Worm (Caenorhabditis elegans) whole organism, L3 larva: ENCODE data around the gene F28H7.8.

ENCODE experiments used
- R02D3.7 ChIP-seq: fragments of 150-350 bp; optimal IDR thresholded peaks from 2 replicates; lab custom pipeline; 2014; ENCODE audit warnings: missing biosample characterization, missing genetic modification characterization
- ZK546.5 ChIP-seq: sonication (generic microtip); optimal IDR thresholded peaks from 2 replicates; lab custom pipeline; 2017; ENCODE audit warnings: missing biosample characterization, missing genetic modification characterization
- aly-2 ChIP-seq: fragments of 150-350 bp; optimal IDR thresholded peaks from 2 replicates; lab custom pipeline; 2014; ENCODE audit warnings: missing biosample characterization, missing genetic modification characterization
- ama-1 ChIP-seq: fragments of 150-350 bp; optimal IDR thresholded peaks from 2 replicates; lab custom pipeline; 2018
- ceh-16 ChIP-seq: sonication (generic microtip); optimal IDR thresholded peaks from 2 replicates; lab custom pipeline; 2017; ENCODE audit warnings: missing biosample characterization, missing genetic modification characterization
- ceh-28 ChIP-seq: fragments of 150-350 bp; optimal IDR thresholded peaks from 2 replicates; lab custom pipeline; 2014; ENCODE audit warnings: missing biosample characterization, missing genetic modification reagents, missing genetic modification characterization
- ceh-82 ChIP-seq: fragments of 150-350 bp; optimal IDR thresholded peaks from 2 replicates; lab custom pipeline; 2014; ENCODE audit warnings: missing biosample characterization, missing genetic modification characterization
- ceh-9 ChIP-seq: sonication (generic microtip); optimal IDR thresholded peaks from 2 replicates; lab custom pipeline; 2018; ENCODE audit warnings: missing biosample characterization, missing genetic modification characterization
- daf-12 ChIP-seq: fragments of 150-350 bp; optimal IDR thresholded peaks from 2 replicates; lab custom pipeline; 2014; ENCODE audit warnings: missing biosample characterization, missing genetic modification reagents, missing genetic modification characterization
- egl-5 ChIP-seq: fragments of 150-350 bp; optimal IDR thresholded peaks from 2 replicates; lab custom pipeline; 2017; ENCODE audit warnings: missing biosample characterization, missing genetic modification reagents, missing genetic modification characterization, inconsistent platforms
- elt-1 ChIP-seq: fragments of 150-350 bp; optimal IDR thresholded peaks from 2 replicates; lab custom pipeline; 2014; ENCODE audit warnings: missing biosample characterization, missing genetic modification characterization
- elt-2 ChIP-seq: sonication (generic microtip); optimal IDR thresholded peaks from 2 replicates; lab custom pipeline; 2016; ENCODE audit warnings: missing genetic modification reagents, mild to moderate bottlenecking, missing genetic modification characterization, missing compliant biosample characterization
- eor-1 ChIP-seq, 2 experiments: fragments of 150-350 bp; optimal IDR thresholded peaks; 2 replicates each; lab custom pipeline; 2014 to 2018; ENCODE audit warnings: missing biosample characterization in 2 of 2, missing genetic modification characterization in 2 of 2
- fkh-2 ChIP-seq: fragments of 150-350 bp; optimal IDR thresholded peaks from 2 replicates; lab custom pipeline; 2014; ENCODE audit warnings: missing biosample characterization, missing genetic modification reagents, missing genetic modification characterization
- fos-1 ChIP-seq: fragments of 150-350 bp; optimal IDR thresholded peaks from 2 replicates; lab custom pipeline; 2014; ENCODE audit warnings: missing biosample characterization, missing genetic modification characterization
- hmg-11 ChIP-seq: sonication (generic microtip); optimal IDR thresholded peaks from 2 replicates; lab custom pipeline; 2016; ENCODE audit warnings: missing genetic modification characterization, missing compliant biosample characterization
- jun-1 ChIP-seq: fragments of 150-350 bp; optimal IDR thresholded peaks from 2 replicates; lab custom pipeline; 2014; ENCODE audit warnings: missing biosample characterization, missing genetic modification reagents, missing genetic modification characterization
- lin-39 ChIP-seq: fragments of 150-350 bp; optimal IDR thresholded peaks from 2 replicates; lab custom pipeline; 2018; ENCODE audit warnings: missing biosample characterization, missing genetic modification reagents, missing genetic modification characterization
- lsy-12 ChIP-seq: sonication (generic microtip); optimal IDR thresholded peaks from 2 replicates; lab custom pipeline; 2016; ENCODE audit warnings: mild to moderate bottlenecking, missing genetic modification characterization, missing compliant biosample characterization
- mdl-1 ChIP-seq: fragments of 150-350 bp; optimal IDR thresholded peaks from 2 replicates; lab custom pipeline; 2014; ENCODE audit warnings: missing biosample characterization, missing genetic modification characterization
- mml-1 ChIP-seq: fragments of 150-350 bp; sonication (generic microtip); optimal IDR thresholded peaks from 3 replicates; lab custom pipeline; 2014; ENCODE audit warnings: missing biosample characterization, missing genetic modification characterization
- nhr-12 ChIP-seq: fragments of 150-350 bp; optimal IDR thresholded peaks from 2 replicates; lab custom pipeline; 2014; ENCODE audit warnings: missing biosample characterization, missing genetic modification characterization
- nhr-23 ChIP-seq: fragments of 150-350 bp; optimal IDR thresholded peaks from 2 replicates; lab custom pipeline; 2014; ENCODE audit warnings: missing biosample characterization, missing genetic modification reagents, missing genetic modification characterization
- nhr-237 ChIP-seq: fragments of 150-350 bp; optimal IDR thresholded peaks from 2 replicates; lab custom pipeline; 2014; ENCODE audit warnings: missing biosample characterization, missing genetic modification characterization
- nhr-28 ChIP-seq: fragments of 150-350 bp; optimal IDR thresholded peaks from 2 replicates; lab custom pipeline; 2014; ENCODE audit warnings: missing biosample characterization, missing genetic modification characterization
- nhr-43 ChIP-seq: sonication (generic microtip); optimal IDR thresholded peaks from 2 replicates; lab custom pipeline; 2016; ENCODE audit warnings: mild to moderate bottlenecking, missing genetic modification characterization, missing compliant biosample characterization; ENCODE audit not compliant: poor library complexity, severe bottlenecking
- nhr-67 ChIP-seq: fragments of 150-350 bp; optimal IDR thresholded peaks from 2 replicates; lab custom pipeline; 2014; ENCODE audit warnings: missing biosample characterization, missing genetic modification characterization
- nhr-76 ChIP-seq: fragments of 150-350 bp; sonication (generic microtip); optimal IDR thresholded peaks from 5 replicates; lab custom pipeline; 2014; ENCODE audit warnings: missing biosample characterization, missing genetic modification characterization
- nhr-77 ChIP-seq: fragments of 150-350 bp; optimal IDR thresholded peaks from 2 replicates; lab custom pipeline; 2014; ENCODE audit warnings: missing biosample characterization, missing genetic modification characterization
- pha-4 ChIP-seq: fragments of 150-350 bp; optimal IDR thresholded peaks from 2 replicates; lab custom pipeline; 2014; ENCODE audit warnings: missing biosample characterization, missing genetic modification reagents, missing genetic modification characterization
- pqm-1 ChIP-seq: fragments of 150-350 bp; optimal IDR thresholded peaks from 2 replicates; lab custom pipeline; 2017; ENCODE audit warnings: missing biosample characterization, missing genetic modification characterization, inconsistent platforms
- skn-1 ChIP-seq: fragments of 150-350 bp; optimal IDR thresholded peaks from 2 replicates; lab custom pipeline; 2014; ENCODE audit warnings: missing biosample characterization, missing genetic modification characterization
- snpc-4 ChIP-seq: fragments of 150-350 bp; optimal IDR thresholded peaks from 2 replicates; lab custom pipeline; 2014; ENCODE audit warnings: missing biosample characterization, missing genetic modification characterization
- zag-1 ChIP-seq: fragments of 150-350 bp; optimal IDR thresholded peaks from 2 replicates; lab custom pipeline; 2014; ENCODE audit warnings: missing biosample characterization, missing genetic modification characterization
- ztf-11 ChIP-seq: fragments of 150-350 bp; optimal IDR thresholded peaks from 2 replicates; lab custom pipeline; 2014; ENCODE audit warnings: missing biosample characterization, missing genetic modification characterization

Gene F28H7.8

DNA sequence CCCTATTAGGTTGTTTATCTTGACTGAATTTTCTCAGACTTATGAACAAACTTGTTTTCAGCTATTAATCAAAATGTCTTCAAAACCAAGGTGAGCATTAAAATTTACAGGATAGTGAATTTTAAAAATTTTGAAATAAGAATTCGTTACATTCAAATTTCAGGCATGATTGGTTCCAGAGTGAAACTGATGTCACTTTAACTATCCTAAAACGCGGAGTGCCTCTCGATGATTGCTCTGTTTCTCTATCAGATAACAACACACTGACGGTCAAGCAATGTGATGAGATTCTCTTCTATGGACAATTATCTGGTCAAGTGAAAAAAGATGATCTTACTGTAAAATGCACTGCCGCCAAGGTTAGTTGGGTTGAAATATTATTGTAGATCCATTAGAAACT, 12.6 kb downstream of the F28H7.8 start, which contains the start of gene D1054.3:
Gene D1054.3, plus strand, starts transcription at position 62 of the 400 bp plus-strand sequence.
- TF ChIP-seq ceh-82 (tag; lab: Kevin White, UChicago) (no peak), pqm-1 (no peak), skn-1 (tag; lab: Kevin White, UChicago) (no peak), nhr-28 (tag; lab: Kevin White, UChicago) (no peak), ceh-28 (tag; lab: Kevin White, UChicago) (no peak), mdl-1 (tag; lab: Kevin White, UChicago) (no peak)

DNA sequence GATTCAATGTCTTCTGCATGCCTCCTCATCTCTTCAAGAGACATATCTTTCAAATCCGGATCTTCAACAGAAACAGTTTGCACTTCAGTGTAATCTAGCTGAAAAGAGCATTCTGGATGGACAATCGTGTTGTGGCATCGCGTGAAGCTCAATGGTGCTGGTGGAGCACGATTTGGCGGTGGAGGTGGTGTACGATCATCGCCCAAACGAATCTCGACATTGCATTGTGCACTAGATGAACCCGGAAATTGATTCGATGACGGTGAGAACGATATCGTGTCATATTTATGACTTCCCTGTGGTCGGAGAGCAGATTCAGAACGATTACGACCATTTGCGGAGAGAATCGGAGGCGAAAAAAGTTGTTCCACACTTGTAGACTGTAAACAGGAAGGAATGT, 14.5 kb downstream of the F28H7.8 start:
- TF ChIP-seq ama-1 (lab: Kevin White, UChicago) (no peak), ZK546.5 (tag; lab: Kevin White, UChicago) (no peak), nhr-28 (tag; lab: Kevin White, UChicago) (no peak)
- TF ChIP-seq, all 47 proteins: peak for 0

DNA sequence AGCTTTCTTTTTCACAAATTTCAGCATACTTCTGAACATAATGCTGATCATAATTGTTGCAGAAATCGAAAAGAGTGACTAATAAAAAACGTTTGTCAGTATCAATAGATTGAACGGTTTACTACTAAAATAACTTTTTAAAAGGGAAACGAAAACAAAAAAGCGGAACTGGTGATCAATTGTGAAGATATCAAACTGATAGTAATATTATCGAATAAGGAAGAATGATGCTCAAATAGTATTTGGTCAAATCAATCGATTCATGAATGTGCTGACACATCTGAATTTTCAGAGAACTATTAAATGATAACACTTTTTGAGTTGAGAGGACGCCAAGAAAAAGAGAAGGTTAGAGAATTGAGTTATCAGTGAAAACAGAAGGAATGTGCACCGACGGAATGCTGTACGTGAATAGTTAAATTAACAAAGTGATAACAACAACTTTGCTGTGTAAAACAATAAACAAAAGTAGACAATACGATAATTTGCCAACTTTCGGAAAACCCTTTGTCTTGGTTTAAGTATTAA, 17.8 kb downstream of the F28H7.8 start, which contains the start of gene D1054.5:
Gene D1054.5, minus strand, starts transcription at position 51 of the 528 bp plus-strand sequence.
- peak; percentile 94 for TF ChIP-seq elt-2
- peak; percentile 80 for TF ChIP-seq jun-1 (tag; lab: Kevin White, UChicago)
- peak; percentile 64 for TF ChIP-seq ceh-28 (tag; lab: Kevin White, UChicago)
- TF ChIP-seq nhr-28 (tag; lab: Kevin White, UChicago) = no peak
- peak; percentile 46 for TF ChIP-seq pha-4 (tag; lab: Kevin White, UChicago)
- peak; percentile 91 for TF ChIP-seq pqm-1
- TF ChIP-seq mdl-1 (tag; lab: Kevin White, UChicago) = no peak

DNA sequence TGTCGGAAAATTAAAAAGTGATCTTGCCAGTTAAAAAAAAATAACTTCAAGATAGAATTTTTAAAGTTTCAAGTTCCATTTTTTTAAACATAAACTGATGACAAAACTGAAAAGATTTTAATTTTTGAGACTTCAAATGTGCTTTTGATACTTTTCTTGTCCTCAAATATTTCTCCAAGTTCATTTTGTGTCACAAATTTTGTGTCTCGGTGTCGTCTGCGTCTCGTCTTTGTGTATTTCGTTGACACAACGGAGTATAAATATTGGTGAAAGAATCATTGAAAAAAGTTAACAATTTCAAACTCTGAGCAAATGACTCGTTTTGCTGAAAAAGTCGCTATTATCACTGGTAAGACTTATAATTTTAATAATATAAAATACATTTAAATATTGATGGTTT, 25.3 kb downstream of the F28H7.8 start, which contains the start of gene D1054.8:
Gene D1054.8, plus strand, starts transcription at position 301 of the 400 bp plus-strand sequence.
- TF ChIP-seq nhr-23 (tag; lab: Kevin White, UChicago) = no peak
- peak; percentile 56 for TF ChIP-seq pha-4 (tag; lab: Kevin White, UChicago)

DNA sequence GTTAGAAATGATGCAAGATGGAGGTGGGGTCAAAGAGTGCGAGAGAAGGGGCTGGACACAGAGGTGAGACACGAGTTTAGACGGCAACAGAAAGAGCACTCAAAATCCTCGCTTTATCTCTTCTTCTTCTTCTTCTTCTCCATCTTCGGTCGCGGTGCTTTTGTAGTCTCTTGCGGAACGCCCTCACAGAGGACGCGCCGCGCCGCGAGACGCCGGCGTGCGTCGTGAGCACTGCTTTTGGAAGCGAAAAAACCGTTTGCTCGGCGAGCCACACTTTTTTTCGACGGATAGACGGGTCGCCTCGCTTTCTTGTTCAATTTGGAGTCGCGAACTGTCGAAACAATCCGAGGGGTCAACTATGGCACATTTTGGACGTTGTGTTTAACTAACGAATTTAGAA, 32.2 kb downstream of the F28H7.8 start, which contains the start of gene D1054.9:
Gene D1054.9, minus strand, starts transcription at position 137 of the 400 bp plus-strand sequence.
- TF ChIP-seq ceh-9 (tag; lab: Kevin White, UChicago) (no peak), lin-39 (tag; lab: Kevin White, UChicago) (no peak), ZK546.5 (tag; lab: Kevin White, UChicago) (no peak), pqm-1 (no peak), fos-1 (tag; lab: Kevin White, UChicago) (no peak), skn-1 (tag; lab: Kevin White, UChicago) (no peak), nhr-12 (no peak), nhr-67 (tag; lab: Kevin White, UChicago) (no peak)

DNA sequence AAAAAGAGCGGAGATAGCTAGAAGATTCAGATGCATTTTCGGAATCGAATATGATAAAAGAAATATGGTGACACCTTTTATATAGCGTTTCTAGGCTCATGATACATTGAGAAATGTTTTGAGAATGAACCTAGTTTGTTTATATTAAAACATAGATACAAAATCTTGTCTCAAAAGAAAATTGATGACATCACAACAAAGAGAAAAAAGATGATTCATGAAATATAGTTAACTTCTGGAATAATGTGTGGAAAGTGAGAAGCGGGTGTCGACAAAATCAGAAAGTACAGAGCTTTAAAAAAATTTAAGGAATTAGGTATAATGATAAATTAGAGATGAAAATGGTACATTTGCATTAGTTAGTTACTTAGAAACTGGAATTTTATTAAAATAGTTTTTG, 34.0 kb downstream of the F28H7.8 start, which contains the start of gene D1054.10:
Gene D1054.10, minus strand, starts transcription at position 101 of the 400 bp plus-strand sequence.
- TF ChIP-seq nhr-67 (tag; lab: Kevin White, UChicago) (no peak), ceh-28 (tag; lab: Kevin White, UChicago) (no peak), nhr-77 (tag; lab: Kevin White, UChicago) (no peak), pha-4 (tag; lab: Kevin White, UChicago) (no peak), hmg-11 (tag; lab: Kevin White, UChicago) (no peak)

DNA sequence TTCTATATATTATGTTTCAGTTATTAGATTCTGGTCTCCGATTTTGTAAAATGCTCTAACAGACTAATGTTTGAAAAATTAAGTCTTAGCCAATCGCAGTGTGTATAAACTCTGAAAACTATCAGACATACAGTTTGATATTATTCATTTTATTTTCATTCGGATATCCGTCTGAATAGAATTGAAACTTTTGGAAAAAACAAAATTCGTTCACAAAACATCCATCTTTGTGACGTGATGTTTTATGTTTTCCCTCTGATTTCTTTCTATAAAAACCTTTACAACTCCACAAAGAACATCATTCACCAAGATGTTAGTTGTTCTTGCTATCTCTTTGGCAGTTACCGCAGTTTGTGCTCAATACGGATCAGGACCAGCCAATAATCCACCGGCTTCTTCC, 34.7 kb downstream of the F28H7.8 start, which contains the start of gene ule-3:
Gene ule-3, plus strand, starts transcription at position 301 of the 400 bp plus-strand sequence.
- TF ChIP-seq ama-1 (lab: Kevin White, UChicago) (no peak), nhr-67 (tag; lab: Kevin White, UChicago) (no peak), nhr-12 (no peak), mdl-1 (tag; lab: Kevin White, UChicago) (no peak), ceh-82 (tag; lab: Kevin White, UChicago) (no peak), ceh-9 (tag; lab: Kevin White, UChicago) (no peak), egl-5 (tag; lab: Kevin White, UChicago) (no peak), elt-1 (no peak), daf-12 (no peak), eor-1 (tag; optimal IDR thresholded peaks at IDR 0.05; lab: Kevin White, UChicago) (no peak), ZK546.5 (tag; lab: Kevin White, UChicago) (no peak), zag-1 (tag; lab: Kevin White, UChicago) (no peak)

DNA sequence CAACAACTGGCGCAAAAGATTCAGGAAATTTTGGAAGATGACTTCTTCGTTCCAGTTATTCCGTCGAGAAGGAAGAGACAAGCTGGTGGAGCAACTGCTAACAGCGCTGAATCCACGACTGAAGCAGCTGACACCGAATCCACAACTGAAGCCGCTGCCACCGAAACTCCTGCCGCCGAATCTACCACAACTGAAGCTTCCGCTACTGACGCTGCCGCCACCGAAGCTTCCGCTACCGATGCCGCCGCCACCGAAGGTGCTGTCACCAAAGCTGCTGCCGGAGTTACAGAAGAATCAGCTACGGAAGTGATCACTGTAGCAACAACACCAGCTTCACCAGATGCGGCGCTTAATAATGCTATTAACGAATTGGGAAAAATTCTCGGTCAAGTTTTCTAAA, 35.7 kb downstream of the F28H7.8 start:
- TF ChIP-seq aly-2 (tag; lab: Kevin White, UChicago) (no peak), R02D3.7 (tag; lab: Kevin White, UChicago) (no peak), mdl-1 (tag; lab: Kevin White, UChicago) (no peak), ztf-11 (no peak), nhr-76 (tag; lab: Kevin White, UChicago) (no peak), zag-1 (tag; lab: Kevin White, UChicago) (no peak), nhr-43 (no peak), snpc-4 (tag; lab: Kevin White, UChicago) (no peak), ceh-16 (tag; lab: Kevin White, UChicago) (no peak), fkh-2 (tag; lab: Kevin White, UChicago) (no peak), nhr-237 (tag; lab: Kevin White, UChicago) (no peak), skn-1 (tag; lab: Kevin White, UChicago) (no peak), mml-1 (tag; lab: Kevin White, UChicago) (no peak), ceh-28 (tag; lab: Kevin White, UChicago) (no peak), lsy-12 (no peak), nhr-12 (no peak), elt-1 (no peak), ZK546.5 (tag; lab: Kevin White, UChicago) (no peak), eor-1 (tag; optimal IDR thresholded peaks at IDR 0.05; lab: Kevin White, UChicago) (no peak)
